Worm (Caenorhabditis elegans) whole organism, L4 larva: ENCODE data around the gene C08G9.2.

Experiments used
- duxl-1 ChIP-seq: sonication (generic microtip); optimal IDR thresholded peaks from 2 replicates; lab custom pipeline; 2016; ENCODE audit warnings: mild to moderate bottlenecking, missing genetic modification characterization, moderate library complexity, missing compliant biosample characterization; ENCODE audit not compliant: poor library complexity
- nhr-111 ChIP-seq: fragments of 200-800 bp; sonication (Bioruptor generic); optimal IDR thresholded peaks from 2 replicates; lab custom pipeline; 2018; ENCODE audit warnings: mild to moderate bottlenecking, missing genetic modification characterization, missing compliant biosample characterization

DNA sequence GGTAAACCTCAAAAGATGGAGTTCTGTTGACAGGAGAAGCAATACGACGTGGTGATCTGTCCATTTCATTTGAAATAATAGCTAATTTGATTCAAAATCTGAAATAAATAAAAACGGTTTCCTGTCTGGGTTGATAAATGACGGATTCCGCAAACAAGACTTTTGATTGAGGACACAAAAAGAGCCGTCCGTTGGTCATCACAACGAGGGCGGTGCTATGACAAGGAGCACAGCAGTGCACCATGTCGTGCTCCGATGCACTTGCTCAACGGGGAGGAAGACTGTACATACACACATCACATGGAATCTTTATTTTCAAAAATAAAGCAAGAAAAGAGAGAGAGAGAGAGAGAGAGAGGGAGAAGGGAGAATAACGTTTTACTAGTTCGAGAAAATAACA lies 31.0 kb downstream of the C08G9.2 start, which contains the start of gene nep-16:
- TF ChIP-seq duxl-1 (tag; lab: Kevin White, UChicago) (no peak), nhr-111 (GFP tag; lab: Kevin White, UChicago) (no peak)
